Worm (Caenorhabditis elegans) whole organism, L4 larva: ENCODE results near the gene flh-2.

ENCODE experiments used
- F26F4.8 ChIP-seq: fragments of 200-800 bp; sonication (Bioruptor generic); conservative IDR thresholded peaks from 2 replicates; pipeline ENCODE4 v1.3.6; 2022; ENCODE audit warnings: missing genetic modification characterization, missing compliant biosample characterization
- F37D6.2 ChIP-seq: sonication (generic microtip); optimal IDR thresholded peaks from 2 replicates; lab custom pipeline; 2016; ENCODE audit warnings: mild to moderate bottlenecking, missing genetic modification characterization, missing compliant biosample characterization
- T26A8.4 ChIP-seq: fragments of 200-800 bp; sonication (Bioruptor generic); IDR thresholded peaks from 2 replicates; pipeline ENCODE4 v1.3.6; 2022; ENCODE audit warnings: missing genetic modification characterization, missing compliant biosample characterization
- Y48G9A.11 ChIP-seq: fragments of 200-800 bp; sonication (Bioruptor generic); IDR thresholded peaks from 2 replicates; pipeline ENCODE4 v1.3.6; 2022; ENCODE audit warnings: missing genetic modification reagents, missing genetic modification characterization, missing compliant biosample characterization
- Y75B8A.6 ChIP-seq: fragments of 200-800 bp; sonication (Bioruptor generic); IDR thresholded peaks from 2 replicates; pipeline ENCODE4 v1.3.6; 2022; ENCODE audit warnings: missing genetic modification reagents, missing genetic modification characterization, missing compliant biosample characterization
- ZK546.5 ChIP-seq, 2 experiments: sonication (generic microtip); optimal IDR thresholded peaks; 2 replicates each; lab custom pipeline; 2017; ENCODE audit warnings: missing biosample characterization in 2 of 2, missing genetic modification characterization in 2 of 2
- aha-1 ChIP-seq: fragments of 150-350 bp; peaks from one replicate; lab custom pipeline; 2014; ENCODE audit warnings: missing biosample characterization, missing genetic modification characterization
- ama-1 ChIP-seq: fragments of 150-350 bp; optimal IDR thresholded peaks from 2 replicates; lab custom pipeline; 2014; ENCODE audit warnings: inconsistent platforms, mixed read lengths
- ceh-32 ChIP-seq: sonication (generic microtip); optimal IDR thresholded peaks from 2 replicates; lab custom pipeline; 2016; ENCODE audit warnings: mild to moderate bottlenecking, missing genetic modification characterization, missing compliant biosample characterization; ENCODE audit not compliant: poor library complexity
- ceh-82 ChIP-seq: sonication (generic microtip); optimal IDR thresholded peaks from 2 replicates; lab custom pipeline; 2017; ENCODE audit warnings: missing biosample characterization, missing genetic modification characterization
- daf-16 ChIP-seq, 3 experiments: sonication (generic microtip); optimal IDR thresholded peaks; 2 replicates each; lab custom pipeline; 2016 to 2017; ENCODE audit warnings: missing genetic modification characterization in 3 of 3, missing genetic modification reagents in 3 of 3, mild to moderate bottlenecking in 2 of 3, missing compliant biosample characterization in 2 of 3, missing biosample characterization in 1 of 3, moderate library complexity in 1 of 3
- dpl-1 ChIP-seq: fragments of 150-350 bp; optimal IDR thresholded peaks from 2 replicates; lab custom pipeline; 2014; ENCODE audit warnings: missing biosample characterization, missing genetic modification reagents, missing genetic modification characterization
- egl-43 ChIP-seq: fragments of 200-800 bp; sonication (Bioruptor generic); IDR thresholded peaks from 2 replicates; pipeline ENCODE4 v1.3.6; 2022; ENCODE audit warnings: missing genetic modification reagents, missing genetic modification characterization, missing compliant biosample characterization
- fos-1 ChIP-seq: fragments of 150-350 bp; optimal IDR thresholded peaks from 2 replicates; lab custom pipeline; 2014; ENCODE audit warnings: missing biosample characterization, missing genetic modification characterization
- gei-8 ChIP-seq: fragments of 200-800 bp; sonication (Bioruptor generic); optimal IDR thresholded peaks from 2 replicates; lab custom pipeline; 2018; ENCODE audit warnings: mild to moderate bottlenecking, missing genetic modification characterization, missing compliant biosample characterization
- hif-1 ChIP-seq, 2 experiments: sonication (generic microtip); optimal IDR thresholded peaks; 2 replicates each; lab custom pipeline; 2016 to 2017; ENCODE audit warnings: missing compliant biosample characterization in 2 of 2, missing genetic modification characterization in 2 of 2, missing genetic modification reagents in 2 of 2, missing genotype in 2 of 2, mild to moderate bottlenecking in 1 of 2
- hlh-11 ChIP-seq: fragments of 200-800 bp; sonication (Bioruptor generic); optimal IDR thresholded peaks from 2 replicates; lab custom pipeline; 2018; ENCODE audit warnings: mild to moderate bottlenecking, missing genetic modification characterization, missing compliant biosample characterization
- hlh-30 ChIP-seq: sonication (generic microtip); optimal IDR thresholded peaks from 2 replicates; lab custom pipeline; 2017; ENCODE audit warnings: antibody characterized with exemption, mild to moderate bottlenecking, missing genetic modification characterization, missing compliant biosample characterization; ENCODE audit not compliant: insufficient read depth
- hmg-1.1 ChIP-seq: fragments of 200-800 bp; sonication (Bioruptor generic); IDR thresholded peaks from 2 replicates; pipeline ENCODE4 v1.3.6; 2022; ENCODE audit warnings: missing genetic modification reagents, missing genetic modification characterization, missing compliant biosample characterization
- lin-29 ChIP-seq: fragments of 200-800 bp; sonication (Bioruptor generic); IDR thresholded peaks from 2 replicates; pipeline ENCODE4 v1.3.6; 2022; ENCODE audit warnings: missing genetic modification reagents, missing genetic modification characterization, missing compliant biosample characterization
- lin-39 ChIP-seq: fragments of 150-350 bp; optimal IDR thresholded peaks from 2 replicates; lab custom pipeline; 2014; ENCODE audit warnings: missing biosample characterization, missing genetic modification reagents, missing genetic modification characterization
- madf-5 ChIP-seq, 2 experiments: fragments of 200-800 bp; sonication (Bioruptor generic); IDR thresholded peaks; 2 replicates each; pipeline ENCODE4 v1.3.6; 2022; ENCODE audit warnings: missing compliant biosample characterization in 2 of 2, missing genetic modification characterization in 2 of 2
- madf-9 ChIP-seq: fragments of 200-800 bp; sonication (Bioruptor generic); conservative IDR thresholded peaks from 2 replicates; pipeline ENCODE4 v1.3.6; 2022; ENCODE audit warnings: missing genetic modification reagents, missing genetic modification characterization, missing compliant biosample characterization
- mdl-1 ChIP-seq, 2 experiments: fragments of 150-350 bp in 1 of 2; sonication (generic microtip) in 1 of 2; optimal IDR thresholded peaks; 2 replicates each; lab custom pipeline; 2014 to 2017; ENCODE audit warnings: missing biosample characterization in 2 of 2, missing genetic modification characterization in 2 of 2
- mdt-29 ChIP-seq: fragments of 200-800 bp; sonication (Bioruptor generic); IDR thresholded peaks from 2 replicates; pipeline ENCODE4 v1.3.6; 2022; ENCODE audit warnings: missing genetic modification reagents, missing genetic modification characterization, missing compliant biosample characterization
- mes-2 ChIP-seq: sonication (generic microtip); optimal IDR thresholded peaks from 2 replicates; lab custom pipeline; 2016; ENCODE audit warnings: missing genotype, mild to moderate bottlenecking, missing genetic modification characterization, missing compliant biosample characterization; ENCODE audit not compliant: poor library complexity, severe bottlenecking
- mxl-2 ChIP-seq: fragments of 200-800 bp; sonication (Bioruptor generic); conservative IDR thresholded peaks from 2 replicates; pipeline ENCODE4 v1.3.6; 2022; ENCODE audit warnings: missing genetic modification reagents, missing genetic modification characterization, missing compliant biosample characterization
- mxl-3 ChIP-seq: fragments of 200-800 bp; sonication (Bioruptor generic); optimal IDR thresholded peaks from 2 replicates; lab custom pipeline; 2018; ENCODE audit warnings: mild to moderate bottlenecking, missing genetic modification characterization, missing compliant biosample characterization
- nhr-11 ChIP-seq: fragments of 150-350 bp; optimal IDR thresholded peaks from 2 replicates; lab custom pipeline; 2014; ENCODE audit warnings: missing biosample characterization, missing genetic modification characterization
- nhr-111 ChIP-seq: fragments of 200-800 bp; sonication (Bioruptor generic); optimal IDR thresholded peaks from 2 replicates; lab custom pipeline; 2018; ENCODE audit warnings: mild to moderate bottlenecking, missing genetic modification characterization, missing compliant biosample characterization
- nhr-28 ChIP-seq: fragments of 150-350 bp; optimal IDR thresholded peaks from 2 replicates; lab custom pipeline; 2014; ENCODE audit warnings: missing biosample characterization, missing genetic modification characterization
- nhr-76 ChIP-seq: fragments of 150-350 bp; optimal IDR thresholded peaks from 2 replicates; lab custom pipeline; 2014; ENCODE audit warnings: missing biosample characterization, missing genetic modification characterization
- pha-4 ChIP-seq, 2 experiments: fragments of 150-350 bp in 1 of 2; fragments of 200-800 bp in 1 of 2; sonication (Bioruptor generic) in 1 of 2; IDR thresholded peaks in 1 of 2; optimal IDR thresholded peaks in 1 of 2; 2 replicates each; pipeline versions ENCODE4 v1.3.6 to Lab custom; 2014 to 2022; ENCODE audit warnings: missing genetic modification characterization in 2 of 2, missing genetic modification reagents in 2 of 2, missing biosample characterization in 1 of 2, missing compliant biosample characterization in 1 of 2
- php-3 ChIP-seq: fragments of 200-800 bp; sonication (Bioruptor generic); IDR thresholded peaks from 2 replicates; pipeline ENCODE4 v1.3.6; 2022; ENCODE audit warnings: missing genetic modification reagents, missing genetic modification characterization, missing compliant biosample characterization
- rbr-2 ChIP-seq: sonication (generic microtip); optimal IDR thresholded peaks from 2 replicates; lab custom pipeline; 2016; ENCODE audit warnings: missing genotype, missing genetic modification characterization, missing compliant biosample characterization
- set-16 ChIP-seq: fragments of 200-800 bp; sonication (Bioruptor generic); IDR thresholded peaks from 2 replicates; pipeline ENCODE4 v1.3.6; 2022; ENCODE audit warnings: missing genetic modification reagents, missing genetic modification characterization, missing compliant biosample characterization
- snpc-1.2 ChIP-seq: fragments of 200-800 bp; sonication (Bioruptor generic); IDR thresholded peaks from 2 replicates; pipeline ENCODE4 v1.3.6; 2022; ENCODE audit warnings: missing genetic modification reagents, missing genetic modification characterization, missing compliant biosample characterization
- unc-62 ChIP-seq, 3 experiments: fragments of 150-350 bp in 1 of 3; sonication (generic microtip); optimal IDR thresholded peaks in 2 of 3; peaks in 1 of 3; 1 replicate in 1 of 3; 2 replicates in 2 of 3; lab custom pipeline; 2014 to 2017; ENCODE audit warnings: missing biosample characterization in 3 of 3, missing genetic modification characterization in 3 of 3, missing genetic modification reagents in 3 of 3, missing genotype in 1 of 3
- zfp-2 ChIP-seq: sonication (generic microtip); optimal IDR thresholded peaks from 2 replicates; lab custom pipeline; 2016; ENCODE audit warnings: mild to moderate bottlenecking, missing genetic modification characterization, missing compliant biosample characterization
- zfp-3 ChIP-seq: fragments of 200-800 bp; sonication (Bioruptor generic); conservative IDR thresholded peaks from 2 replicates; pipeline ENCODE4 v1.3.6; 2022; ENCODE audit warnings: missing genetic modification reagents, missing genetic modification characterization, missing compliant biosample characterization
- zip-11 ChIP-seq: fragments of 200-800 bp; sonication (Bioruptor generic); IDR thresholded peaks from 2 replicates; pipeline ENCODE4 v1.3.6; 2022; ENCODE audit warnings: missing genetic modification characterization, missing compliant biosample characterization
- ztf-7 ChIP-seq: fragments of 150-350 bp; optimal IDR thresholded peaks from 2 replicates; lab custom pipeline; 2014; ENCODE audit warnings: missing biosample characterization, missing genetic modification characterization

The flh-2 gene

DNA sequence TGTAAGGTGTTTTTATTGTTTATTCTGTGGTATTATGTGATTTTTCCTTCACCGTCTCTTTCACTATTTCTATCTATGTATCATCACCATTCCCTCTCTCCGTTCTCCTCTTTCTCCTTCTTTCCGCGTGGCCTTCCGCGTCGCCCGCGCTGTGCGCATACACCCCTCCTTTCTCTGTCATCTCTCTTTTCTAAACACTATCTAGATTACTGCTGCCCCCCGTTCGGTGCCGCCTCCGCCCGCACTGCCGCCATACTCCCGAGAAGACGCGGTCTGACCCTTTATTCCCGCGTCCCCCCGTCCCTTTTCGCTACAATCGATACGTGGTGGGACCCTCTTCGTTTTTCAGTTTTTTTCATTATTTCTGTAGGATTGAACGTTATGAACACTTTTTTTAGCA, 3.3 kb upstream of the flh-2 start:
- TF ChIP-seq set-16 (GFP tag; lab: Robert Waterston, UW) (peak; percentile 81), lin-29 (no peak), pha-4 (GFP tag; IDR thresholded peaks at IDR 0.05; lab: Robert Waterston, UW) (0 out of 2 replicates have a peak, but pooled peaks have one; percentile 19), pha-4 (tag; optimal IDR thresholded peaks at IDR 0.05; lab: Kevin White, UChicago) (no peak), ZK546.5 (tag; optimal IDR thresholded peaks at IDR 0.05; lab: Kevin White, UChicago) (no peak), zfp-2 (tag; lab: Kevin White, UChicago) (no peak), ztf-7 (tag; lab: Kevin White, UChicago) (no peak), ceh-32 (tag; lab: Kevin White, UChicago) (no peak), nhr-28 (tag; lab: Kevin White, UChicago) (no peak), zfp-3 (GFP tag; lab: Robert Waterston, UW) (no peak), unc-62 (GFP tag; optimal IDR thresholded peaks at IDR 0.05 in 1 of 2; lab: Kevin White, UChicago) (no peak), unc-62 (tag; optimal IDR thresholded peaks at IDR 0.05; lab: Kevin White, UChicago) (no peak), egl-43 (0 out of 2 replicates have a peak, but pooled peaks have one; percentile 55), nhr-11 (tag; lab: Kevin White, UChicago) (no peak), aha-1 (tag; lab: Kevin White, UChicago) (peak; percentile 97), Y48G9A.11 (GFP tag; lab: Robert Waterston, UW) (no peak), snpc-1.2 (GFP tag; lab: Robert Waterston, UW) (0 out of 2 replicates have a peak, but pooled peaks have one; percentile 17), php-3 (GFP tag; lab: Robert Waterston, UW) (no peak), nhr-111 (GFP tag; lab: Kevin White, UChicago) (no peak), mxl-3 (GFP tag; lab: Kevin White, UChicago) (peak; percentile 30), hlh-11 (peak; percentile 47), zip-11 (GFP tag; lab: Robert Waterston, UW) (no peak), hif-1 (tag; optimal IDR thresholded peaks at IDR 0.05; lab: Kevin White, UChicago) (peak in 1 of 2 experiments; percentile 18), madf-5 (GFP tag; IDR thresholded peaks at IDR 0.05; lab: Robert Waterston, UW) (no peak), mdl-1 (tag; optimal IDR thresholded peaks at IDR 0.05; lab: Kevin White, UChicago) (peak; percentile 23 to 55), mes-2 (tag; lab: Kevin White, UChicago) (peak; percentile 22), T26A8.4 (GFP tag; lab: Robert Waterston, UW) (peak; percentile 25), daf-16 (GFP tag; optimal IDR thresholded peaks at IDR 0.05; lab: Kevin White, UChicago) (no peak), daf-16 (tag; optimal IDR thresholded peaks at IDR 0.05; lab: Kevin White, UChicago) (peak; percentile 29), gei-8 (GFP tag; lab: Kevin White, UChicago) (no peak), mdt-29 (GFP tag; lab: Robert Waterston, UW) (no peak), hlh-30 (tag; lab: Kevin White, UChicago) (peak; percentile 33), mxl-2 (GFP tag; lab: Robert Waterston, UW) (no peak), dpl-1 (GFP tag; lab: Kevin White, UChicago) (no peak), madf-9 (peak; percentile 99), fos-1 (no peak), nhr-76 (tag; lab: Kevin White, UChicago) (no peak), F37D6.2 (tag; lab: Kevin White, UChicago) (no peak), lin-39 (tag; lab: Kevin White, UChicago) (no peak), F26F4.8 (GFP tag; lab: Robert Waterston, UW) (no peak), rbr-2 (tag; lab: Kevin White, UChicago) (no peak), hmg-1.1 (GFP tag; lab: Robert Waterston, UW) (peak; percentile 41), Y75B8A.6 (GFP tag; lab: Robert Waterston, UW) (no peak), ama-1 (lab: Kevin White, UChicago) (no peak), ceh-82 (tag; lab: Kevin White, UChicago) (no peak)
